Worm (Caenorhabditis elegans): Measurements from ENCODE around the gene fbxa-100.

DNA sequence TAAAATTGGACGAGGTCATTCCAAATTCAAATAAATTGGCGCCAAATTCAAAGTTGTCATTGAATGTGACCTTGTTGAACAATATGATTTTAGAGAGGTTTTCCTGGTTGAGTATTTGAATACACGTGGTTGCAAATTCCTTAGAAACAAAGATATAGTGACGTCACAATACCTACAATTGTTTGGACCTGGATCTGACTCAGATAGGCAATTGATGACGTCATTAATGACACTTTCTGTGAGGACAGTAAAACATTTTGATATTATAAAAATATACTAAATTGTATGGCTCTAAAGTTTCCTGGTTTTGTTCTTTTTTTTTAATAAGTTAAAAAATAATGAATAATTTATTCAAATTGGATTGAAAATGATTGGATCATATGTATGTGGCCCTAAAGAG is 20.5 kb downstream of the fbxa-100 start:
- TF ChIP-seq him-1 (tag; optimal IDR thresholded peaks at IDR 0.05), result no peak
- no peak for TF ChIP-seq W03F9.2 (tag; optimal IDR thresholded peaks at IDR 0.05)
- no peak for TF ChIP-seq dao-5 (tag; optimal IDR thresholded peaks at IDR 0.05)

Measured in whole organism, L4/young adult.